Worm (Caenorhabditis elegans) whole organism, late embryonic: Measurements from ENCODE around the gene F46F5.16.

Experiments
- C08G9.2 ChIP-seq: sonication (generic microtip); optimal IDR thresholded peaks from 2 replicates; lab custom pipeline; 2016; ENCODE audit warnings: mild to moderate bottlenecking, missing genetic modification characterization, moderate library complexity, missing compliant biosample characterization
- ama-1 ChIP-seq: fragments of 150-350 bp; optimal IDR thresholded peaks from 2 replicates; lab custom pipeline; 2014
- ceh-14 ChIP-seq: sonication (generic microtip); optimal IDR thresholded peaks from 2 replicates; lab custom pipeline; 2016; ENCODE audit warnings: missing genotype, missing genetic modification characterization, missing compliant biosample characterization
- ceh-18 ChIP-seq: sonication (generic microtip); optimal IDR thresholded peaks from 2 replicates; lab custom pipeline; 2016; ENCODE audit warnings: missing genetic modification characterization, missing compliant biosample characterization
- ceh-2 ChIP-seq: sonication (generic microtip); optimal IDR thresholded peaks from 2 replicates; lab custom pipeline; 2016; ENCODE audit warnings: missing genotype, missing genetic modification characterization, missing compliant biosample characterization
- ceh-22 ChIP-seq: sonication (generic microtip); optimal IDR thresholded peaks from 2 replicates; lab custom pipeline; 2017; ENCODE audit warnings: missing biosample characterization, missing genetic modification characterization
- ceh-31 ChIP-seq: sonication (generic microtip); optimal IDR thresholded peaks from 2 replicates; lab custom pipeline; 2016; ENCODE audit warnings: missing genetic modification characterization, missing compliant biosample characterization
- ceh-34 ChIP-seq: sonication (generic microtip); optimal IDR thresholded peaks from 2 replicates; lab custom pipeline; 2016; ENCODE audit warnings: mild to moderate bottlenecking, missing genetic modification characterization, missing compliant biosample characterization
- ceh-45 ChIP-seq: fragments of 200-800 bp; sonication (Bioruptor generic); IDR thresholded peaks from 2 replicates; pipeline ENCODE4 v1.3.6; 2022; ENCODE audit warnings: missing genetic modification reagents, missing genetic modification characterization, missing compliant biosample characterization
- ceh-48 ChIP-seq: sonication (generic microtip); optimal IDR thresholded peaks from 2 replicates; lab custom pipeline; 2016; ENCODE audit warnings: missing genetic modification characterization, inconsistent platforms, missing compliant biosample characterization
- ceh-6 ChIP-seq: fragments of 200-800 bp; sonication (Bioruptor generic); optimal IDR thresholded peaks from 2 replicates; lab custom pipeline; 2018; ENCODE audit warnings: mild to moderate bottlenecking, missing genetic modification characterization, missing compliant biosample characterization
- che-1 ChIP-seq: sonication (generic microtip); optimal IDR thresholded peaks from 2 replicates; lab custom pipeline; 2016; ENCODE audit warnings: mild to moderate bottlenecking, missing genetic modification characterization, missing compliant biosample characterization
- dmd-4 ChIP-seq: sonication (generic microtip); optimal IDR thresholded peaks from 2 replicates; lab custom pipeline; 2016; ENCODE audit warnings: borderline replicate concordance, missing genetic modification characterization, missing compliant biosample characterization
- elt-2 ChIP-seq: sonication (generic microtip); optimal IDR thresholded peaks from 2 replicates; lab custom pipeline; 2016; ENCODE audit warnings: missing genetic modification reagents, missing genetic modification characterization, missing compliant biosample characterization
- elt-4 ChIP-seq: sonication (generic microtip); optimal IDR thresholded peaks from 2 replicates; lab custom pipeline; 2016; ENCODE audit warnings: missing genetic modification characterization, missing compliant biosample characterization
- eyg-1 ChIP-seq: sonication (generic microtip); optimal IDR thresholded peaks from 2 replicates; lab custom pipeline; 2016; ENCODE audit warnings: missing genotype, missing genetic modification characterization, missing compliant biosample characterization
- fax-1 ChIP-seq: sonication (generic microtip); optimal IDR thresholded peaks from 2 replicates; lab custom pipeline; 2016; ENCODE audit warnings: missing genotype, missing genetic modification characterization, missing compliant biosample characterization
- fkh-10 ChIP-seq: fragments of 150-350 bp; optimal IDR thresholded peaks from 2 replicates; lab custom pipeline; 2014; ENCODE audit warnings: missing biosample characterization, missing genetic modification reagents, missing genetic modification characterization
- gmeb-2 ChIP-seq: sonication (generic microtip); optimal IDR thresholded peaks from 2 replicates; lab custom pipeline; 2016; ENCODE audit warnings: missing genetic modification characterization, inconsistent platforms, missing compliant biosample characterization
- hlh-13 ChIP-seq: fragments of 200-800 bp; sonication (Bioruptor generic); optimal IDR thresholded peaks from 2 replicates; lab custom pipeline; 2018; ENCODE audit warnings: mild to moderate bottlenecking, missing genetic modification characterization, missing compliant biosample characterization
- hlh-15 ChIP-seq: sonication (generic microtip); optimal IDR thresholded peaks from 2 replicates; lab custom pipeline; 2016; ENCODE audit warnings: missing genetic modification characterization, missing compliant biosample characterization
- hlh-8 ChIP-seq: sonication (generic microtip); optimal IDR thresholded peaks from 2 replicates; lab custom pipeline; 2016; ENCODE audit warnings: missing genotype, missing genetic modification characterization, missing compliant biosample characterization
- lim-6 ChIP-seq: sonication (generic microtip); optimal IDR thresholded peaks from 2 replicates; lab custom pipeline; 2016; ENCODE audit warnings: missing genetic modification characterization, missing compliant biosample characterization
- lin-11 ChIP-seq: fragments of 200-800 bp; sonication (Bioruptor generic); optimal IDR thresholded peaks from 2 replicates; lab custom pipeline; 2018; ENCODE audit warnings: mild to moderate bottlenecking, missing genetic modification characterization, missing compliant biosample characterization
- madf-2 ChIP-seq: sonication (generic microtip); optimal IDR thresholded peaks from 2 replicates; lab custom pipeline; 2017; ENCODE audit warnings: missing genetic modification characterization, missing compliant biosample characterization
- nfya-1 ChIP-seq: sonication (generic microtip); optimal IDR thresholded peaks from 2 replicates; lab custom pipeline; 2017; ENCODE audit warnings: missing genetic modification characterization, mild to moderate bottlenecking, missing compliant biosample characterization, antibody characterized with exemption, moderate library complexity
- nhr-232 ChIP-seq: sonication (generic microtip); optimal IDR thresholded peaks from 2 replicates; lab custom pipeline; 2016; ENCODE audit warnings: missing genetic modification characterization, missing compliant biosample characterization
- pax-1 ChIP-seq: fragments of 150-350 bp; optimal IDR thresholded peaks from 2 replicates; lab custom pipeline; 2014; ENCODE audit warnings: missing biosample characterization, missing genetic modification characterization
- ref-2 ChIP-seq: sonication (generic microtip); optimal IDR thresholded peaks from 2 replicates; lab custom pipeline; 2016; ENCODE audit warnings: missing genetic modification characterization, missing compliant biosample characterization
- tbx-7 ChIP-seq: sonication (generic microtip); optimal IDR thresholded peaks from 2 replicates; lab custom pipeline; 2016; ENCODE audit warnings: missing genotype, missing genetic modification characterization, missing compliant biosample characterization
- ttx-3 ChIP-seq: sonication (generic microtip); optimal IDR thresholded peaks from 2 replicates; lab custom pipeline; 2016; ENCODE audit warnings: missing genetic modification reagents, missing genetic modification characterization, missing compliant biosample characterization
- unc-3 ChIP-seq, 2 experiments: fragments of 200-800 bp in 1 of 2; sonication (Bioruptor generic) in 1 of 2; sonication (generic microtip) in 1 of 2; conservative IDR thresholded peaks in 1 of 2; optimal IDR thresholded peaks in 1 of 2; 2 replicates each; pipeline versions ENCODE4 v1.3.6 to Lab custom; 2016 to 2022; ENCODE audit warnings: missing compliant biosample characterization in 2 of 2, missing genetic modification characterization in 2 of 2, missing genetic modification reagents in 1 of 2
- unc-42 ChIP-seq: sonication (generic microtip); optimal IDR thresholded peaks from 2 replicates; lab custom pipeline; 2016; ENCODE audit warnings: missing genotype, missing genetic modification characterization, missing compliant biosample characterization
- unc-55 ChIP-seq: sonication (generic microtip); optimal IDR thresholded peaks from 2 replicates; lab custom pipeline; 2017; ENCODE audit warnings: missing biosample characterization, missing genetic modification reagents, missing genetic modification characterization

F46F5.16 gene

ce11 chrII:759788-760187, 27.2 kb upstream of the F46F5.16 start:
- TF ChIP-seq ceh-18 (tag; lab: Kevin White, UChicago) (peak; percentile 58), unc-42 (tag; lab: Kevin White, UChicago) (peak; percentile 64), ceh-14 (tag; lab: Kevin White, UChicago) (peak; percentile 51), ceh-31 (tag; lab: Kevin White, UChicago) (peak; percentile 61), tbx-7 (tag; lab: Kevin White, UChicago) (no peak), ceh-6 (no peak), nfya-1 (tag; lab: Kevin White, UChicago) (peak; percentile 48), ref-2 (tag; lab: Kevin White, UChicago) (no peak), unc-3 (GFP tag; conservative IDR thresholded peaks at IDR 0.05; lab: Robert Waterston, UW) (0 out of 2 replicates have a peak, but pooled peaks have one; percentile 10), unc-3 (tag; optimal IDR thresholded peaks at IDR 0.05; lab: Kevin White, UChicago) (no peak), elt-2 (tag; lab: Kevin White, UChicago) (no peak), ceh-45 (GFP tag; lab: Robert Waterston, UW) (no peak), nhr-232 (tag; lab: Kevin White, UChicago) (no peak), fax-1 (tag; lab: Kevin White, UChicago) (no peak)

- TF ChIP-seq ceh-48 (tag; lab: Kevin White, UChicago) (no peak), ceh-22 (tag; lab: Kevin White, UChicago) (no peak), ceh-2 (no peak), unc-55 (GFP tag; lab: Kevin White, UChicago) (no peak)
Measured at ce11 chrII:760276-760675, 26.8 kb upstream of the F46F5.16 start.

DNA sequence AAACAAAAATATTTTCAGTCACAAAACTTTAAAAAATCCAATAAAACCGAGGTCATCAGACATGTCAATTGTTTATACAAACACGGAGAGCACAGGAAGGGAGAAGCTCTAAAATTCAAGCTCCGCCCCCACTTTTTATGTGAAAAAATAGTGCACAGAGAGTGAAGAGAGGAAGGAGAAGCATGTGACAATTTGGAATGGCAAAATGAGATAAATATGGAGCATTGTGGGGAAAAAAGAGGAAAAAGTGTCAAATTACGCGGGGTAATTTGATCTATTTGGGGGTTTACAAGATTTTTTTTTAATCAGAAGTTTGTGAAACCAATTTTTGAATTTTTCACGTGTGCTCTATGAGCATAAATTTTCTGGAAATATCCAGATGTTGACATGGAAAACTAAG, 24.1 kb upstream of the F46F5.16 start:
- TF ChIP-seq ceh-31 (tag; lab: Kevin White, UChicago) (no peak), lin-11 (tag; lab: Kevin White, UChicago) (no peak), dmd-4 (no peak), che-1 (tag; lab: Kevin White, UChicago) (no peak), tbx-7 (tag; lab: Kevin White, UChicago) (no peak), ceh-34 (tag; lab: Kevin White, UChicago) (peak; percentile 90), unc-42 (tag; lab: Kevin White, UChicago) (peak; percentile 21)

DNA sequence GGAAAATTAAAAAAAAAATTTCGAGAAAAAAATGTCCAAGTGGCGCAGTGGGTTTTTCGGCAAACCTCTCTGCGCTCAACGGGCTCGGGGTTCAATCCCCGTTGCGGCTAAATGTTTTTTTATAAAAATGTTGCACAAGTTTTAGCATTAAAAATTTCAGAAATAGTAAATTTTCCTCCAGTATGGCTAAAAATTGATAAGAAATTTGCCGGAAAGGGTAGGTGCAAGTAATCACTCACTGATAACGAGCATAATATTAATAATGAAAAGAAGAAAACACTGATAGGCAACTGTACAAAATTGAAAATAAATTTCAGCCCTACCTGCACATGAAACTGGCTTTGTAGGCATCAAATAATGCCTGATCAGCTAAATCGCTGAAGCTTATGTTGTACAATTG, 22.7 kb upstream of the F46F5.16 start:
- TF ChIP-seq elt-2 (tag; lab: Kevin White, UChicago) (peak; percentile 66), lin-11 (tag; lab: Kevin White, UChicago) (no peak)

- TF ChIP-seq fax-1 (tag; lab: Kevin White, UChicago) = no peak
- TF ChIP-seq hlh-15 (tag; lab: Kevin White, UChicago) = no peak
- TF ChIP-seq ttx-3 = no peak
- TF ChIP-seq elt-2 (tag; lab: Kevin White, UChicago) = no peak
- no peak for TF ChIP-seq ama-1
- no peak for TF ChIP-seq madf-2 (tag; lab: Kevin White, UChicago)
Measured at ce11 chrII:765219-765618, 21.8 kb upstream of the F46F5.16 start, which contains the start of gene C08G5.7. Gene C08G5.7, minus strand, starts transcription at chrII:765319.

DNA sequence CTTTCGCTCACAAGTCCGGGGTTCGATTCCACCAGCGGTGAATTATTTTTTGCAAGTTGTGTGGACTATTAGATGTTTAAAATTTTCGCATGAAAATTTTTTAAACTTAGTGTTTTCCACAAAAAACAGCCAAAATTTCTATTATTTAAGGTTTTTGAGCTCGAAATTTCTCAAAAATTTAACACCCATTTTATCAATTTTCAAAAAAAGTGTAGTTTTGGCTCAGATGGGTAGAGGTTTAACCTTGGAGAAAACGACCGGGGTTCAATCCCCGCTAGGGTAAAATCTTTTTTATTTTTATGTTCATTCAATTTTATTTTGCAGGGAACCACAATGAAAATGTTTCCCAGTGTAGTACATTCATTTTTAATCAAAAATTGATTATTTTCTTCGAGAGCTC, 17.8 kb upstream of the F46F5.16 start:
- no peak for TF ChIP-seq eyg-1 (tag; lab: Kevin White, UChicago)
- no peak for TF ChIP-seq tbx-7 (tag; lab: Kevin White, UChicago)
- no peak for TF ChIP-seq fkh-10 (GFP tag; lab: Kevin White, UChicago)

DNA sequence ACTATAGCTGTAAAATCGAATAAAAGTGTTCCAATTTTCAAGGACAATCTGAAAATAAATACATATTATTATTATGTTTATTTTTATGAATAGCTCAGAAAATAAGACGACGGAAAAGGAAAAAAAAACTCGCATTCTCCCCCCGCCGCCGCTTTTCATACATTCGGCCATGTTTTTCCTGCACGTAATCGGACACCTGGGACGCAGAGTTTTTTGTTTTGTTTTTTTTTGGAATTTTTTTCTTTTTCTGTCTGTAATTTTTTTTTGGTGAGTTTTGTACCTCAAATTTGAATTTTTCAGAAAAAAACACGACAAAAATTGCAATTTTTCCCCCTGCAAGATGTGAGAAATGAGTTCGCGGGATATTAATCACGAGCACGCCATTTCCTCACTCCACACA, 16.8 kb upstream of the F46F5.16 start, which contains the start of gene C08G5.6:
Gene C08G5.6 (plus strand): TSS at position 301 of the 400 bp plus-strand sequence.
- TF ChIP-seq hlh-13 (no peak), pax-1 (tag; lab: Kevin White, UChicago) (no peak), elt-4 (tag; lab: Kevin White, UChicago) (no peak), nfya-1 (tag; lab: Kevin White, UChicago) (no peak), hlh-8 (no peak), dmd-4 (no peak), lim-6 (tag; lab: Kevin White, UChicago) (no peak), gmeb-2 (no peak), ceh-31 (tag; lab: Kevin White, UChicago) (no peak), C08G9.2 (no peak), ceh-14 (tag; lab: Kevin White, UChicago) (no peak)
